Worm (Caenorhabditis elegans): ENCODE data around the gene cox-18.

ce11 chrIV:1056263-1056942 is 40.9 kb upstream of the cox-18 start, which contains the start of the genes Y55F3AM.13 and mrps-25:
- no peak for TF ChIP-seq sem-4 (tag; optimal IDR thresholded peaks at IDR 0.05)
- TF ChIP-seq nhr-237 (tag; optimal IDR thresholded peaks at IDR 0.05) = no peak
- TF ChIP-seq skn-1 (tag; optimal IDR thresholded peaks at IDR 0.05) = no peak
- peak; percentile 9 to 75 for TF ChIP-seq lsy-2 (tag; optimal IDR thresholded peaks at IDR 0.05)
- no peak for TF ChIP-seq lin-39 (tag; optimal IDR thresholded peaks at IDR 0.05)
- TF ChIP-seq nhr-11 (tag; optimal IDR thresholded peaks at IDR 0.05) = no peak
- no peak for TF ChIP-seq zag-1 (tag; optimal IDR thresholded peaks at IDR 0.05)
- no peak for TF ChIP-seq nhr-6 (tag; optimal IDR thresholded peaks at IDR 0.05)
- no peak for TF ChIP-seq aly-2 (tag; optimal IDR thresholded peaks at IDR 0.05)
- no peak for TF ChIP-seq elt-1 (tag; optimal IDR thresholded peaks at IDR 0.05)
- TF ChIP-seq ceh-82 (tag; optimal IDR thresholded peaks at IDR 0.05) = no peak
- no peak for TF ChIP-seq blmp-1 (tag; optimal IDR thresholded peaks at IDR 0.05; ENCODE audit: insufficient read depth)

Measured in whole organism, L2 larva.